Worm (Caenorhabditis elegans) whole organism, early embryonic: ENCODE results near the gene mut-7.

Experiments used
- B0310.2 ChIP-seq: sonication (generic microtip); optimal IDR thresholded peaks from 2 replicates; lab custom pipeline; 2016; ENCODE audit warnings: mild to moderate bottlenecking, missing genetic modification characterization, missing compliant biosample characterization
- F13C5.2 ChIP-seq: sonication (generic microtip); optimal IDR thresholded peaks from 2 replicates; lab custom pipeline; 2017; ENCODE audit warnings: mild to moderate bottlenecking, missing genetic modification characterization, inconsistent platforms, missing compliant biosample characterization
- aly-1 ChIP-seq: sonication (generic microtip); optimal IDR thresholded peaks from 2 replicates; lab custom pipeline; 2016; ENCODE audit warnings: missing genetic modification characterization, missing compliant biosample characterization
- ama-1 ChIP-seq: fragments of 150-350 bp; optimal IDR thresholded peaks from 2 replicates; lab custom pipeline; 2014
- ceh-13 ChIP-seq: fragments of 200-800 bp; sonication (Bioruptor generic); optimal IDR thresholded peaks from 2 replicates; lab custom pipeline; 2018; ENCODE audit warnings: mild to moderate bottlenecking, missing genetic modification characterization, missing compliant biosample characterization
- ceh-36 ChIP-seq: sonication (generic microtip); optimal IDR thresholded peaks from 2 replicates; lab custom pipeline; 2016; ENCODE audit warnings: missing genetic modification characterization, inconsistent platforms, missing compliant biosample characterization
- ets-7 ChIP-seq: sonication (generic microtip); optimal IDR thresholded peaks from 2 replicates; lab custom pipeline; 2016; ENCODE audit warnings: missing genotype, missing genetic modification characterization, missing compliant biosample characterization
- flt-1 ChIP-seq: fragments of 200-800 bp; sonication (Bioruptor generic); IDR thresholded peaks from 2 replicates; pipeline ENCODE4 v1.3.6; 2022; ENCODE audit warnings: missing genetic modification characterization, missing compliant biosample characterization
- hmbx-1 ChIP-seq: sonication (generic microtip); optimal IDR thresholded peaks from 2 replicates; lab custom pipeline; 2016; ENCODE audit warnings: mild to moderate bottlenecking, missing genetic modification characterization, missing compliant biosample characterization
- hmg-4 ChIP-seq: fragments of 200-800 bp; sonication (Bioruptor generic); optimal IDR thresholded peaks from 2 replicates; lab custom pipeline; 2018; ENCODE audit warnings: mild to moderate bottlenecking, missing genetic modification characterization, missing compliant biosample characterization
- hnd-1 ChIP-seq: sonication (generic microtip); optimal IDR thresholded peaks from 2 replicates; lab custom pipeline; 2016; ENCODE audit warnings: missing genetic modification characterization, missing compliant biosample characterization
- pes-1 ChIP-seq: fragments of 200-800 bp; sonication (Bioruptor generic); IDR thresholded peaks from 2 replicates; pipeline ENCODE4 v1.3.6; 2022; ENCODE audit warnings: missing genetic modification reagents, missing genetic modification characterization, missing compliant biosample characterization
- scrt-1 ChIP-seq: fragments of 200-800 bp; sonication (Bioruptor generic); IDR thresholded peaks from 2 replicates; pipeline ENCODE4 v1.3.6; 2022; ENCODE audit warnings: missing genetic modification characterization, missing compliant biosample characterization
- sea-1 ChIP-seq: fragments of 200-800 bp; sonication (Bioruptor generic); conservative IDR thresholded peaks from 2 replicates; pipeline ENCODE4 v1.3.6; 2022; ENCODE audit warnings: missing genetic modification characterization, missing compliant biosample characterization
- tbx-11 ChIP-seq: fragments of 200-800 bp; sonication (Bioruptor generic); IDR thresholded peaks from 2 replicates; pipeline ENCODE4 v1.3.6; 2022; ENCODE audit warnings: missing genetic modification characterization, missing compliant biosample characterization
- tbx-37 ChIP-seq: fragments of 200-800 bp; sonication (Bioruptor generic); conservative IDR thresholded peaks from 2 replicates; pipeline ENCODE4 v1.3.6; 2022; ENCODE audit warnings: missing genetic modification reagents, missing genetic modification characterization, missing compliant biosample characterization
- tra-4 ChIP-seq: sonication (generic microtip); optimal IDR thresholded peaks from 2 replicates; lab custom pipeline; 2017; ENCODE audit warnings: missing genetic modification characterization, missing compliant biosample characterization

The mut-7 gene

ce11 chrIII:9511660-9512059 is 30.5 kb downstream of the mut-7 start:
- no peak for TF ChIP-seq ets-7 (tag; lab: Kevin White, UChicago)
- no peak for TF ChIP-seq sea-1 (GFP tag; lab: Robert Waterston, UW)
- no peak for TF ChIP-seq hmg-4 (GFP tag; lab: Kevin White, UChicago)
- no peak for TF ChIP-seq pes-1 (GFP tag; lab: Robert Waterston, UW)
- no peak for TF ChIP-seq aly-1
- TF ChIP-seq hnd-1 (tag; lab: Kevin White, UChicago): no peak
- no peak for TF ChIP-seq B0310.2

- TF ChIP-seq hnd-1 (tag; lab: Kevin White, UChicago): no peak
- TF ChIP-seq B0310.2: no peak
Observed at ce11 chrIII:9511055-9511520, 31.1 kb downstream of the mut-7 start, which contains the start of gene F55H2.5. TSS of gene F55H2.5 (plus strand) at chrIII:9511470.

ce11 chrIII:9509764-9510370 is 32.3 kb downstream of the mut-7 start:
- no peak for TF ChIP-seq hmbx-1 (tag; lab: Kevin White, UChicago)
- no peak for TF ChIP-seq ama-1 (lab: Kevin White, UChicago)
- TF ChIP-seq hmg-4 (GFP tag; lab: Kevin White, UChicago): no peak
- TF ChIP-seq ets-7 (tag; lab: Kevin White, UChicago): no peak
- TF ChIP-seq scrt-1 (GFP tag; lab: Robert Waterston, UW): no peak
- no peak for TF ChIP-seq F13C5.2 (tag; lab: Kevin White, UChicago)
- no peak for TF ChIP-seq ceh-36 (tag; lab: Kevin White, UChicago)
- no peak for TF ChIP-seq tbx-37 (GFP tag; lab: Robert Waterston, UW)
- TF ChIP-seq B0310.2: no peak
- no peak for TF ChIP-seq flt-1
- TF ChIP-seq aly-1: no peak
- TF ChIP-seq pes-1 (GFP tag; lab: Robert Waterston, UW): no peak
- no peak for TF ChIP-seq ceh-13
- TF ChIP-seq tbx-11: no peak
- TF ChIP-seq sea-1 (GFP tag; lab: Robert Waterston, UW): no peak
- no peak for TF ChIP-seq tra-4 (tag; lab: Kevin White, UChicago)

ce11 chrIII:9507799-9508198 is 34.4 kb downstream of the mut-7 start, which contains the start of gene vha-14:
TSS of gene vha-14 (plus strand) at chrIII:9508100.
- TF ChIP-seq ets-7 (tag; lab: Kevin White, UChicago) (no peak), ceh-36 (tag; lab: Kevin White, UChicago) (no peak), F13C5.2 (tag; lab: Kevin White, UChicago) (peak; percentile 1), hmg-4 (GFP tag; lab: Kevin White, UChicago) (peak; percentile 6), tra-4 (tag; lab: Kevin White, UChicago) (no peak), ceh-13 (no peak)

- TF ChIP-seq ceh-13 (no peak), ama-1 (lab: Kevin White, UChicago) (no peak), F13C5.2 (tag; lab: Kevin White, UChicago) (no peak), scrt-1 (GFP tag; lab: Robert Waterston, UW) (no peak), hmg-4 (GFP tag; lab: Kevin White, UChicago) (no peak), ceh-36 (tag; lab: Kevin White, UChicago) (no peak), tbx-37 (GFP tag; lab: Robert Waterston, UW) (no peak)
Observed at ce11 chrIII:9504347-9504746, 37.8 kb downstream of the mut-7 start.

- TF ChIP-seq ceh-13: no peak
- no peak for TF ChIP-seq tbx-11
- TF ChIP-seq tra-4 (tag; lab: Kevin White, UChicago): no peak
- no peak for TF ChIP-seq pes-1 (GFP tag; lab: Robert Waterston, UW)
- no peak for TF ChIP-seq hmbx-1 (tag; lab: Kevin White, UChicago)
- no peak for TF ChIP-seq hnd-1 (tag; lab: Kevin White, UChicago)
- no peak for TF ChIP-seq ets-7 (tag; lab: Kevin White, UChicago)
- TF ChIP-seq B0310.2: no peak
- TF ChIP-seq scrt-1 (GFP tag; lab: Robert Waterston, UW): no peak
- TF ChIP-seq hmg-4 (GFP tag; lab: Kevin White, UChicago): no peak
- no peak for TF ChIP-seq F13C5.2 (tag; lab: Kevin White, UChicago)
- TF ChIP-seq aly-1: no peak
Observed at ce11 chrIII:9502155-9502714, 39.9 kb downstream of the mut-7 start.

ce11 chrIII:9501072-9501471 is 41.1 kb downstream of the mut-7 start:
- TF ChIP-seq hnd-1 (tag; lab: Kevin White, UChicago) (no peak), tbx-11 (no peak), ets-7 (tag; lab: Kevin White, UChicago) (no peak), flt-1 (no peak), tbx-37 (GFP tag; lab: Robert Waterston, UW) (no peak), ceh-13 (no peak), ama-1 (lab: Kevin White, UChicago) (no peak), hmbx-1 (tag; lab: Kevin White, UChicago) (no peak), B0310.2 (no peak), scrt-1 (GFP tag; lab: Robert Waterston, UW) (no peak), sea-1 (GFP tag; lab: Robert Waterston, UW) (no peak), pes-1 (GFP tag; lab: Robert Waterston, UW) (no peak)

ce11 chrIII:9500267-9500666 is 41.9 kb downstream of the mut-7 start, which contains the start of gene sod-4:
TSS of gene sod-4 (minus strand) at chrIII:9500375.
- TF ChIP-seq tra-4 (tag; lab: Kevin White, UChicago) (no peak), flt-1 (no peak), pes-1 (GFP tag; lab: Robert Waterston, UW) (no peak), tbx-11 (no peak), B0310.2 (no peak), sea-1 (GFP tag; lab: Robert Waterston, UW) (no peak), aly-1 (no peak), ets-7 (tag; lab: Kevin White, UChicago) (no peak), tbx-37 (GFP tag; lab: Robert Waterston, UW) (no peak)
